Fruit fly (Drosophila melanogaster) Kc167 (cell line): Measurements from ENCODE around the gene Gr93c.

Experiments used
- Sin3A ChIP-seq: fragments of >200 bp; optimal IDR thresholded peaks from 2 replicates; lab custom pipeline; 2018; ENCODE audit warnings: missing external identifiers
- h ChIP-seq: fragments of >200 bp; optimal IDR thresholded peaks from 3 replicates; lab custom pipeline; 2018; ENCODE audit warnings: missing external identifiers
- psq ChIP-seq: fragments of >200 bp; optimal IDR thresholded peaks from 2 replicates; lab custom pipeline; 2017; ENCODE audit warnings: missing external identifiers

- TF ChIP-seq psq (lab: Kevin White, UChicago) = no peak
- TF ChIP-seq h (lab: Kevin White, UChicago) = no peak
- TF ChIP-seq Sin3A (lab: Kevin White, UChicago) = no peak
Observed at dm6 chr3R:21845165-21845564, at the start of gene Gr93c.
